Worm (Caenorhabditis elegans) whole organism, L4 larva: Measurements from ENCODE around the gene asp-8.
A peak's percentile ranks its signal among the peaks of the same experiment; 100 is the strongest.

Source experiments
- F10B5.3 ChIP-seq: sonication (generic microtip); optimal IDR thresholded peaks from 2 replicates; lab custom pipeline; 2016; ENCODE audit warnings: mild to moderate bottlenecking, missing genetic modification characterization, missing compliant biosample characterization
- F26F4.8 ChIP-seq: fragments of 200-800 bp; sonication (Bioruptor generic); conservative IDR thresholded peaks from 2 replicates; pipeline ENCODE4 v1.3.6; 2022; ENCODE audit warnings: missing genetic modification characterization, missing compliant biosample characterization
- Y48G9A.11 ChIP-seq: fragments of 200-800 bp; sonication (Bioruptor generic); IDR thresholded peaks from 2 replicates; pipeline ENCODE4 v1.3.6; 2022; ENCODE audit warnings: missing genetic modification reagents, missing genetic modification characterization, missing compliant biosample characterization
- Y5F2A.4 ChIP-seq: fragments of 200-800 bp; sonication (Bioruptor generic); optimal IDR thresholded peaks from 2 replicates; lab custom pipeline; 2018; ENCODE audit warnings: mild to moderate bottlenecking, missing genetic modification characterization, missing compliant biosample characterization
- Y75B8A.6 ChIP-seq: fragments of 200-800 bp; sonication (Bioruptor generic); IDR thresholded peaks from 2 replicates; pipeline ENCODE4 v1.3.6; 2022; ENCODE audit warnings: missing genetic modification reagents, missing genetic modification characterization, missing compliant biosample characterization
- aha-1 ChIP-seq: fragments of 150-350 bp; peaks from one replicate; lab custom pipeline; 2014; ENCODE audit warnings: missing biosample characterization, missing genetic modification characterization
- ama-1 ChIP-seq: fragments of 150-350 bp; optimal IDR thresholded peaks from 2 replicates; lab custom pipeline; 2014; ENCODE audit warnings: inconsistent platforms, mixed read lengths
- ceh-32 ChIP-seq: sonication (generic microtip); optimal IDR thresholded peaks from 2 replicates; lab custom pipeline; 2016; ENCODE audit warnings: mild to moderate bottlenecking, missing genetic modification characterization, missing compliant biosample characterization; ENCODE audit not compliant: poor library complexity
- ceh-62 ChIP-seq: sonication (generic microtip); optimal IDR thresholded peaks from 2 replicates; lab custom pipeline; 2017; ENCODE audit warnings: missing biosample characterization, missing genetic modification characterization
- cey-2 ChIP-seq: sonication (generic microtip); optimal IDR thresholded peaks from 3 replicates; lab custom pipeline; 2017; ENCODE audit warnings: missing genetic modification characterization, mild to moderate bottlenecking, missing compliant biosample characterization, antibody characterized with exemption, borderline replicate concordance; ENCODE audit not compliant: insufficient read depth
- daf-16 ChIP-seq, 3 experiments: sonication (generic microtip); optimal IDR thresholded peaks; 2 replicates each; lab custom pipeline; 2016 to 2017; ENCODE audit warnings: missing genetic modification characterization in 3 of 3, missing genetic modification reagents in 3 of 3, mild to moderate bottlenecking in 2 of 3, missing compliant biosample characterization in 2 of 3, missing biosample characterization in 1 of 3, moderate library complexity in 1 of 3
- dmd-6 ChIP-seq: fragments of 200-800 bp; sonication (Bioruptor generic); IDR thresholded peaks from 2 replicates; pipeline ENCODE4 v1.3.6; 2022; ENCODE audit warnings: missing genetic modification reagents, missing genetic modification characterization, missing compliant biosample characterization
- dmd-8 ChIP-seq: fragments of 200-800 bp; sonication (Bioruptor generic); IDR thresholded peaks from 2 replicates; pipeline ENCODE4 v1.3.6; 2022; ENCODE audit warnings: missing genetic modification characterization, missing compliant biosample characterization
- dmd-9 ChIP-seq: fragments of 200-800 bp; sonication (Bioruptor generic); IDR thresholded peaks from 2 replicates; pipeline ENCODE4 v1.3.6; 2022; ENCODE audit warnings: missing genetic modification reagents, missing genetic modification characterization, missing compliant biosample characterization
- dve-1 ChIP-seq: sonication (generic microtip); optimal IDR thresholded peaks from 2 replicates; lab custom pipeline; 2017; ENCODE audit warnings: antibody characterized with exemption, mild to moderate bottlenecking, missing genetic modification characterization, missing compliant biosample characterization; ENCODE audit not compliant: insufficient read depth
- fkh-10 ChIP-seq: fragments of 150-350 bp; optimal IDR thresholded peaks from 2 replicates; lab custom pipeline; 2014; ENCODE audit warnings: missing biosample characterization, missing genetic modification reagents, missing genetic modification characterization
- gei-8 ChIP-seq: fragments of 200-800 bp; sonication (Bioruptor generic); optimal IDR thresholded peaks from 2 replicates; lab custom pipeline; 2018; ENCODE audit warnings: mild to moderate bottlenecking, missing genetic modification characterization, missing compliant biosample characterization
- hlh-11 ChIP-seq: fragments of 200-800 bp; sonication (Bioruptor generic); optimal IDR thresholded peaks from 2 replicates; lab custom pipeline; 2018; ENCODE audit warnings: mild to moderate bottlenecking, missing genetic modification characterization, missing compliant biosample characterization
- jun-1 ChIP-seq: fragments of 150-350 bp; optimal IDR thresholded peaks from 2 replicates; lab custom pipeline; 2014; ENCODE audit warnings: missing biosample characterization, missing genetic modification reagents, missing genetic modification characterization
- lim-7 ChIP-seq: fragments of 200-800 bp; sonication (Bioruptor generic); IDR thresholded peaks from 2 replicates; pipeline ENCODE4 v1.3.6; 2022; ENCODE audit warnings: missing genetic modification characterization, missing compliant biosample characterization
- madf-5 ChIP-seq, 2 experiments: fragments of 200-800 bp; sonication (Bioruptor generic); IDR thresholded peaks; 2 replicates each; pipeline ENCODE4 v1.3.6; 2022; ENCODE audit warnings: missing compliant biosample characterization in 2 of 2, missing genetic modification characterization in 2 of 2
- mdl-1 ChIP-seq, 2 experiments: fragments of 150-350 bp in 1 of 2; sonication (generic microtip) in 1 of 2; optimal IDR thresholded peaks; 2 replicates each; lab custom pipeline; 2014 to 2017; ENCODE audit warnings: missing biosample characterization in 2 of 2, missing genetic modification characterization in 2 of 2
- mxl-2 ChIP-seq: fragments of 200-800 bp; sonication (Bioruptor generic); conservative IDR thresholded peaks from 2 replicates; pipeline ENCODE4 v1.3.6; 2022; ENCODE audit warnings: missing genetic modification reagents, missing genetic modification characterization, missing compliant biosample characterization
- nhr-10 ChIP-seq: fragments of 150-350 bp; optimal IDR thresholded peaks from 2 replicates; lab custom pipeline; 2014; ENCODE audit warnings: missing biosample characterization, missing genetic modification characterization
- nhr-41 ChIP-seq: fragments of 200-800 bp; sonication (Bioruptor generic); IDR thresholded peaks from 2 replicates; pipeline ENCODE4 v1.3.6; 2022; ENCODE audit warnings: missing genetic modification reagents, missing genetic modification characterization, missing compliant biosample characterization
- nhr-77 ChIP-seq: fragments of 150-350 bp; optimal IDR thresholded peaks from 2 replicates; lab custom pipeline; 2014; ENCODE audit warnings: missing biosample characterization, missing genetic modification characterization
- pqm-1 ChIP-seq: sonication (generic microtip); optimal IDR thresholded peaks from 2 replicates; lab custom pipeline; 2017; ENCODE audit warnings: missing biosample characterization, missing genetic modification characterization
- set-16 ChIP-seq: fragments of 200-800 bp; sonication (Bioruptor generic); IDR thresholded peaks from 2 replicates; pipeline ENCODE4 v1.3.6; 2022; ENCODE audit warnings: missing genetic modification reagents, missing genetic modification characterization, missing compliant biosample characterization
- snpc-1.2 ChIP-seq: fragments of 200-800 bp; sonication (Bioruptor generic); IDR thresholded peaks from 2 replicates; pipeline ENCODE4 v1.3.6; 2022; ENCODE audit warnings: missing genetic modification reagents, missing genetic modification characterization, missing compliant biosample characterization
- snpc-4 ChIP-seq: fragments of 150-350 bp; optimal IDR thresholded peaks from 2 replicates; lab custom pipeline; 2014; ENCODE audit warnings: missing biosample characterization, missing genetic modification characterization
- spr-3 ChIP-seq: fragments of 200-800 bp; sonication (Bioruptor generic); optimal IDR thresholded peaks from 2 replicates; lab custom pipeline; 2018; ENCODE audit warnings: mild to moderate bottlenecking, missing genetic modification characterization, missing compliant biosample characterization
- tra-1 ChIP-seq: fragments of 200-800 bp; sonication (Bioruptor generic); IDR thresholded peaks from 2 replicates; pipeline ENCODE4 v1.3.6; 2022; ENCODE audit warnings: missing genetic modification reagents, missing genetic modification characterization, missing compliant biosample characterization
- unc-39 ChIP-seq: sonication (generic microtip); optimal IDR thresholded peaks from 2 replicates; lab custom pipeline; 2017; ENCODE audit warnings: missing biosample characterization, missing genetic modification characterization
- zip-11 ChIP-seq: fragments of 200-800 bp; sonication (Bioruptor generic); IDR thresholded peaks from 2 replicates; pipeline ENCODE4 v1.3.6; 2022; ENCODE audit warnings: missing genetic modification characterization, missing compliant biosample characterization

The asp-8 gene

DNA sequence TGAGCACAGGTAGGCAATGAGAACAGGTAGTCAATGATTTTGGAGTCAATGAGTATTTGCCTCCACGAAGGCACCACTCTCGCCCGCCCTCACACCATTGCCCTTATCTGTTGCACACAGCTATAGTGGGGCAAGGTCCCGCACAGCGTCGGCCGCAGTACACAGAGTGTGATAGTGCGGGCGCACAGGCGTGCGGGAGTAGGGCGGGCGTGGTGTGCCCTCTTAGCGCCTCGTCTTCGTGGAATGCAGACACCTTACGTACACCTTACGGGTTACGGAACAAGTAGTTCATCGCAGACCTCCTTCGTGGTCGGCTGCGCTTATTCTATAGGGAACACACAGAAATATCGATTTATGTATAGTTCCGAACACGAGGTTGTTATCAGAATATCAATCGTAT lies 6.4 kb upstream of the asp-8 start (continued):
- no peak for TF ChIP-seq mdl-1 (tag; optimal IDR thresholded peaks at IDR 0.05; lab: Kevin White, UChicago)
- TF ChIP-seq fkh-10 (GFP tag; lab: Kevin White, UChicago), result no peak
- TF ChIP-seq, all 104 proteins: peak for 3

DNA sequence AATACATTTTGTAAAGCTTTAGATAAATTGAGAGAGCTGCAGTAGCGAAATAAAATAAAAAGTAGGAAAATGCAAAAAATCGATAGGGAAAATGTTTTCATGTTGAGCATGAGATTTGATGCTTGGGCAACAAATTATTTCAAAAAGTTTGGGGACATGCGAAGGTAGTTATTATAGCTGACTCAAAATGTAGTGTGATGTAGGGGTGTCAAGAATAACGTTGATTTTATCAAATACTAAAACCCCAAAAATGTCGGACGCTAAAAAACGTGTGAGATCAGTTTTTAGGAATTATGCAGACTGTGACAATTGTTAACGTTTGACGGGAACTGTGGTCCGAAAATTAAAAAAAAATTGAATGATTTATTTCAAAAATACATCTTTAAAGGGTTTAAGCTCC lies 3.0 kb upstream of the asp-8 start, which contains the start of gene irld-12:
Gene irld-12, minus strand, starts transcription at position 101 of the 400 bp plus-strand sequence.
- no peak for TF ChIP-seq gei-8
- no peak for TF ChIP-seq zip-11 (GFP tag; lab: Robert Waterston, UW)

DNA sequence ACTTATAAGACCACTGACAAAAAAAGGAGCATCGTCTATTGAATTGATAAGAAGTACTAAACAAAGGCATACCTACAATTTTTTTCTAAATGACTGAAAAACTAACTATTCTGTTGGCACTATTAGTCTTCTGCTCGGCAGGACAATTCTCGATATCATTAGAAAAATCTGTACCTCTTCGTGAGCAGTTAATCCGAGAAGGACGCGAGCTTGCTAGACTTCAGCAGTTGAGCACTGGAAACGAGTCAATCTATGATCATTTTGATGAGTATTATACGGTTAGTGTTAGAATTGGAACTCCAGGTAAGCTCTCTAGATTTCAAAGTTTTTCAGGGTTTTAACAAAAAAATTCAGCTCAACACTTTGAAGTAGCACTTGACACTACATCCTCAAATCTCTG lies 3.9 kb downstream of the asp-8 start, which contains the start of gene asp-7:
Gene asp-7, plus strand, starts transcription at position 81 of the 400 bp plus-strand sequence.
- TF ChIP-seq dve-1 (tag; lab: Kevin White, UChicago) (no peak), dmd-8 (no peak), F10B5.3 (tag; lab: Kevin White, UChicago) (no peak), unc-39 (tag; lab: Kevin White, UChicago) (no peak), hlh-11 (no peak), snpc-1.2 (GFP tag; lab: Robert Waterston, UW) (no peak), ama-1 (lab: Kevin White, UChicago) (no peak), nhr-41 (GFP tag; lab: Robert Waterston, UW) (no peak), aha-1 (tag; lab: Kevin White, UChicago) (peak; percentile 73), snpc-4 (tag; lab: Kevin White, UChicago) (no peak), mxl-2 (GFP tag; lab: Robert Waterston, UW) (no peak), ceh-32 (tag; lab: Kevin White, UChicago) (no peak), dmd-6 (GFP tag; lab: Robert Waterston, UW) (no peak), pqm-1 (tag; lab: Kevin White, UChicago) (peak; percentile 12), dmd-9 (no peak), jun-1 (tag; lab: Kevin White, UChicago) (no peak)

DNA sequence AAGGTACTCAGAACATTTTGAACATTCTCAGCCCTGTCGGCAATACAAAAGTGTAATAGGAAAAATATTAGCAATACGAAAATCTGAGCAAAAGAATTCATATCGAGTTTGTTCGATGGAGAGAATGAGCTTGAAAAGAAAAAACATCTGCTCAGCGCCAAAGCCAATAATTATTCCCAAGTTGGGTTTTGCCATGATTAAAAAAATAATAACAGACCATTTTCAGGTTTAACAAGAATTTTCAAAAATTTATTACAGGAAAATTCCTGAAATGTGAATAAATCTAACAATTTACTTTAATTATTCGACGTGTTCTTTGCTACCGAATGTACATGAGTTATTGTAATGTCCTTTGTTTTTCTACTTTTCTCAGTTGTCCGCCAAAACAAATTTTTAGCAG lies 8.0 kb downstream of the asp-8 start, which contains the start of gene irld-38:
Gene irld-38, minus strand, starts transcription at position 101 of the 400 bp plus-strand sequence.
- TF ChIP-seq F26F4.8 (GFP tag; lab: Robert Waterston, UW) (no peak), cey-2 (tag; lab: Kevin White, UChicago) (no peak), nhr-77 (tag; lab: Kevin White, UChicago) (no peak), gei-8 (no peak), daf-16 (GFP tag; optimal IDR thresholded peaks at IDR 0.05; lab: Kevin White, UChicago) (no peak), daf-16 (tag; optimal IDR thresholded peaks at IDR 0.05; lab: Kevin White, UChicago) (no peak), Y75B8A.6 (no peak), nhr-10 (tag; lab: Kevin White, UChicago) (no peak), mxl-2 (GFP tag; lab: Robert Waterston, UW) (no peak), Y48G9A.11 (no peak), madf-5 (GFP tag; IDR thresholded peaks at IDR 0.05; lab: Robert Waterston, UW) (no peak), Y5F2A.4 (GFP tag; lab: Kevin White, UChicago) (no peak), lim-7 (GFP tag; lab: Robert Waterston, UW) (no peak), spr-3 (GFP tag; lab: Kevin White, UChicago) (no peak), tra-1 (GFP tag; lab: Robert Waterston, UW) (no peak), set-16 (GFP tag; lab: Robert Waterston, UW) (no peak), ceh-62 (tag; lab: Kevin White, UChicago) (no peak)
- TF ChIP-seq, all 104 proteins: peak for 0
